Worm (Caenorhabditis elegans) whole organism, late embryonic: Measurements from ENCODE around the gene acdh-13.

ENCODE experiments used
- C38D4.7 ChIP-seq: fragments of 200-800 bp; sonication (Bioruptor generic); optimal IDR thresholded peaks from 2 replicates; lab custom pipeline; 2018; ENCODE audit warnings: mild to moderate bottlenecking, missing genetic modification characterization, moderate library complexity, missing compliant biosample characterization
- K09A11.1 ChIP-seq: sonication (generic microtip); optimal IDR thresholded peaks from 2 replicates; lab custom pipeline; 2017; ENCODE audit warnings: antibody characterized with exemption, mild to moderate bottlenecking, missing genetic modification characterization, missing compliant biosample characterization; ENCODE audit not compliant: insufficient read depth
- T23F11.4 ChIP-seq: fragments of 200-800 bp; sonication (Bioruptor generic); optimal IDR thresholded peaks from 2 replicates; lab custom pipeline; 2018; ENCODE audit warnings: mild to moderate bottlenecking, missing genetic modification characterization, missing compliant biosample characterization
- Y22D7AL.16 ChIP-seq: sonication (generic microtip); optimal IDR thresholded peaks from 2 replicates; lab custom pipeline; 2016; ENCODE audit warnings: missing genetic modification characterization, missing compliant biosample characterization
- ahr-1 ChIP-seq: sonication (generic microtip); optimal IDR thresholded peaks from 2 replicates; lab custom pipeline; 2016; ENCODE audit warnings: missing genetic modification characterization, missing compliant biosample characterization
- ceh-18 ChIP-seq: sonication (generic microtip); optimal IDR thresholded peaks from 2 replicates; lab custom pipeline; 2016; ENCODE audit warnings: missing genetic modification characterization, missing compliant biosample characterization
- ceh-24 ChIP-seq: sonication (generic microtip); optimal IDR thresholded peaks from 2 replicates; lab custom pipeline; 2016; ENCODE audit warnings: mild to moderate bottlenecking, missing genetic modification characterization, missing compliant biosample characterization
- ceh-45 ChIP-seq: fragments of 200-800 bp; sonication (Bioruptor generic); IDR thresholded peaks from 2 replicates; pipeline ENCODE4 v1.3.6; 2022; ENCODE audit warnings: missing genetic modification reagents, missing genetic modification characterization, missing compliant biosample characterization
- ceh-48 ChIP-seq: sonication (generic microtip); optimal IDR thresholded peaks from 2 replicates; lab custom pipeline; 2016; ENCODE audit warnings: missing genetic modification characterization, inconsistent platforms, missing compliant biosample characterization
- ceh-6 ChIP-seq: fragments of 200-800 bp; sonication (Bioruptor generic); optimal IDR thresholded peaks from 2 replicates; lab custom pipeline; 2018; ENCODE audit warnings: mild to moderate bottlenecking, missing genetic modification characterization, missing compliant biosample characterization
- che-1 ChIP-seq: sonication (generic microtip); optimal IDR thresholded peaks from 2 replicates; lab custom pipeline; 2016; ENCODE audit warnings: mild to moderate bottlenecking, missing genetic modification characterization, missing compliant biosample characterization
- elt-2 ChIP-seq: sonication (generic microtip); optimal IDR thresholded peaks from 2 replicates; lab custom pipeline; 2016; ENCODE audit warnings: missing genetic modification reagents, missing genetic modification characterization, missing compliant biosample characterization
- elt-4 ChIP-seq: sonication (generic microtip); optimal IDR thresholded peaks from 2 replicates; lab custom pipeline; 2016; ENCODE audit warnings: missing genetic modification characterization, missing compliant biosample characterization
- fax-1 ChIP-seq: sonication (generic microtip); optimal IDR thresholded peaks from 2 replicates; lab custom pipeline; 2016; ENCODE audit warnings: missing genotype, missing genetic modification characterization, missing compliant biosample characterization
- fkh-10 ChIP-seq: fragments of 150-350 bp; optimal IDR thresholded peaks from 2 replicates; lab custom pipeline; 2014; ENCODE audit warnings: missing biosample characterization, missing genetic modification reagents, missing genetic modification characterization
- gmeb-2 ChIP-seq: sonication (generic microtip); optimal IDR thresholded peaks from 2 replicates; lab custom pipeline; 2016; ENCODE audit warnings: missing genetic modification characterization, inconsistent platforms, missing compliant biosample characterization
- hlh-15 ChIP-seq: sonication (generic microtip); optimal IDR thresholded peaks from 2 replicates; lab custom pipeline; 2016; ENCODE audit warnings: missing genetic modification characterization, missing compliant biosample characterization
- hlh-30 ChIP-seq: sonication (generic microtip); optimal IDR thresholded peaks from 2 replicates; lab custom pipeline; 2017; ENCODE audit warnings: antibody characterized with exemption, missing genetic modification characterization, missing compliant biosample characterization; ENCODE audit not compliant: insufficient read depth
- hlh-6 ChIP-seq: sonication (generic microtip); optimal IDR thresholded peaks from 2 replicates; lab custom pipeline; 2016; ENCODE audit warnings: missing genotype, missing genetic modification characterization, missing compliant biosample characterization
- lim-6 ChIP-seq: sonication (generic microtip); optimal IDR thresholded peaks from 2 replicates; lab custom pipeline; 2016; ENCODE audit warnings: missing genetic modification characterization, missing compliant biosample characterization
- lin-11 ChIP-seq: fragments of 200-800 bp; sonication (Bioruptor generic); optimal IDR thresholded peaks from 2 replicates; lab custom pipeline; 2018; ENCODE audit warnings: mild to moderate bottlenecking, missing genetic modification characterization, missing compliant biosample characterization
- mec-3 ChIP-seq: sonication (generic microtip); optimal IDR thresholded peaks from 2 replicates; lab custom pipeline; 2016; ENCODE audit warnings: borderline replicate concordance, missing genetic modification characterization, missing compliant biosample characterization
- nhr-232 ChIP-seq: sonication (generic microtip); optimal IDR thresholded peaks from 2 replicates; lab custom pipeline; 2016; ENCODE audit warnings: missing genetic modification characterization, missing compliant biosample characterization
- pag-3 ChIP-seq: sonication (generic microtip); optimal IDR thresholded peaks from 2 replicates; lab custom pipeline; 2016; ENCODE audit warnings: missing compliant biosample characterization, missing genetic modification characterization, borderline replicate concordance
- pat-9 ChIP-seq: fragments of 200-800 bp; sonication (Bioruptor generic); optimal IDR thresholded peaks from 2 replicates; lab custom pipeline; 2018; ENCODE audit warnings: mild to moderate bottlenecking, missing genetic modification characterization, moderate library complexity, missing compliant biosample characterization
- pax-1 ChIP-seq: fragments of 150-350 bp; optimal IDR thresholded peaks from 2 replicates; lab custom pipeline; 2014; ENCODE audit warnings: missing biosample characterization, missing genetic modification characterization
- pha-2 ChIP-seq: sonication (generic microtip); optimal IDR thresholded peaks from 2 replicates; lab custom pipeline; 2017; ENCODE audit warnings: mild to moderate bottlenecking, missing genetic modification characterization, missing compliant biosample characterization
- pqm-1 ChIP-seq: sonication (generic microtip); optimal IDR thresholded peaks from 2 replicates; lab custom pipeline; 2016; ENCODE audit warnings: missing genetic modification characterization, missing compliant biosample characterization
- ref-2 ChIP-seq: sonication (generic microtip); optimal IDR thresholded peaks from 2 replicates; lab custom pipeline; 2016; ENCODE audit warnings: missing genetic modification characterization, missing compliant biosample characterization
- rnt-1 ChIP-seq: sonication (generic microtip); optimal IDR thresholded peaks from 2 replicates; lab custom pipeline; 2016; ENCODE audit warnings: missing genetic modification characterization, missing compliant biosample characterization
- sdc-2 ChIP-seq: sonication (generic microtip); optimal IDR thresholded peaks from 2 replicates; lab custom pipeline; 2016; ENCODE audit warnings: missing genotype, missing genetic modification characterization, missing compliant biosample characterization
- sox-2 ChIP-seq: fragments of 200-800 bp; sonication (Bioruptor generic); IDR thresholded peaks from 2 replicates; pipeline ENCODE4 v1.3.6; 2022; ENCODE audit warnings: missing genetic modification reagents, missing genetic modification characterization, missing compliant biosample characterization
- sox-4 ChIP-seq: sonication (generic microtip); optimal IDR thresholded peaks from 2 replicates; lab custom pipeline; 2017; ENCODE audit warnings: mild to moderate bottlenecking, missing genetic modification characterization, inconsistent platforms, missing compliant biosample characterization
- tbx-7 ChIP-seq: sonication (generic microtip); optimal IDR thresholded peaks from 2 replicates; lab custom pipeline; 2016; ENCODE audit warnings: missing genotype, missing genetic modification characterization, missing compliant biosample characterization
- unc-3 ChIP-seq, 2 experiments: fragments of 200-800 bp in 1 of 2; sonication (Bioruptor generic) in 1 of 2; sonication (generic microtip) in 1 of 2; conservative IDR thresholded peaks in 1 of 2; optimal IDR thresholded peaks in 1 of 2; 2 replicates each; pipeline versions ENCODE4 v1.3.6 to Lab custom; 2016 to 2022; ENCODE audit warnings: missing compliant biosample characterization in 2 of 2, missing genetic modification characterization in 2 of 2, missing genetic modification reagents in 1 of 2
- unc-86 ChIP-seq: sonication (generic microtip); optimal IDR thresholded peaks from 2 replicates; lab custom pipeline; 2016; ENCODE audit warnings: missing genetic modification characterization, missing compliant biosample characterization
- zip-5 ChIP-seq: sonication (generic microtip); optimal IDR thresholded peaks from 2 replicates; lab custom pipeline; 2016; ENCODE audit warnings: missing genetic modification characterization, missing compliant biosample characterization

acdh-13 gene

DNA sequence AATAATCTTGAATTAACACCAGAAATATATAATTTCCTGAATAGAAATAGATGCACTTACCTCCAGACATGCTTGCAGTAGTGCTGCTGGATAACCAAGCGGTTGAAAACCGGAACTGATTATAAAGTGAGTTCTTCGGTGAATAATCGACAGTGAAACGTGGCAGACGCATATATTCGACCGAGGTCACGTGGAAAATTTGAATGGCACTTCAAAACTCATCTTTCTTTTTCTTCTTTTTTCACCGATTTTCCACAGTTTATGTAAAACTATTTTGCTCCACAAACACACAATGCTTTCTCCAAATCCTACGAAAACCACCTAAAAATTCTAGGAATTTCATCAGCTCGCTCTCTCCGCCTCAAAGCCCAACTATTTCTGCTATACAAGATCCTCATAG lies 38.4 kb downstream of the acdh-13 start, which contains the start of gene ant-1.4:
TSS of gene ant-1.4 (minus strand) at position 101 of the 400 bp plus-strand sequence.
- TF ChIP-seq nhr-232 (tag; lab: Kevin White, UChicago): no peak
- TF ChIP-seq pqm-1 (tag; lab: Kevin White, UChicago): no peak
- TF ChIP-seq ceh-45 (GFP tag; lab: Robert Waterston, UW): no peak
- TF ChIP-seq sox-2: no peak
- TF ChIP-seq pha-2: no peak
- TF ChIP-seq fax-1 (tag; lab: Kevin White, UChicago): no peak
- TF ChIP-seq fkh-10 (GFP tag; lab: Kevin White, UChicago): no peak
- TF ChIP-seq lin-11: no peak
- no peak for TF ChIP-seq hlh-30
- TF ChIP-seq, all 69 proteins: peak for 0

DNA sequence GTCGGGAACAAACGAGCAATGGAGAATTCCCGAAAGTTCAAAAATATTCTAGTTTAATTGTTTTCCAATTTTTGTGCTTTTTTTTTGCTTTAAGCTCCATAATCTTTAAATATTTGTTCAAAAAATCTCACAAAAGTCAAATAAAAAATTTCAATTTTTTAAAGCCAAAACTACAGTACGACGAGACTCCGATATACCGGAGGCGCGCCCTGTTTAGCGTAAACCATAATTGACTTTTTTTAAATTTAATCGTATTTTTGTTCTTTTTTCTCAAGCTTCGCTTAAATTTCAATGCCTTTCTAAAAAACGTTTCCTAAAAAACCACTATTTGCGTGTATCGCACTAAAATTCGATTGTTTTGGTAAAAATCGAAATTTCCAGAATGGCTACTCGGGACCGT lies 41.7 kb downstream of the acdh-13 start, which contains the start of gene syx-4:
TSS of gene syx-4 (plus strand) at position 382 of the 400 bp plus-strand sequence.
- no peak for TF ChIP-seq unc-3 (GFP tag; conservative IDR thresholded peaks at IDR 0.05; lab: Robert Waterston, UW)
- no peak for TF ChIP-seq unc-3 (tag; optimal IDR thresholded peaks at IDR 0.05; lab: Kevin White, UChicago)
- no peak for TF ChIP-seq hlh-15
- TF ChIP-seq pat-9 (tag; lab: Kevin White, UChicago): no peak
- TF ChIP-seq mec-3 (tag; lab: Kevin White, UChicago): no peak
- TF ChIP-seq unc-86 (tag; lab: Kevin White, UChicago): no peak
- TF ChIP-seq elt-2: no peak
- no peak for TF ChIP-seq C38D4.7
- TF ChIP-seq nhr-232 (tag; lab: Kevin White, UChicago): no peak
- no peak for TF ChIP-seq ceh-24
- no peak for TF ChIP-seq pax-1 (tag; lab: Kevin White, UChicago)
- TF ChIP-seq rnt-1 (tag; lab: Kevin White, UChicago): no peak
- TF ChIP-seq ahr-1 (tag; lab: Kevin White, UChicago): no peak
- TF ChIP-seq Y22D7AL.16 (tag; lab: Kevin White, UChicago): no peak
- TF ChIP-seq elt-4 (tag; lab: Kevin White, UChicago): no peak
- TF ChIP-seq ref-2 (tag; lab: Kevin White, UChicago): no peak
- no peak for TF ChIP-seq ceh-48
- TF ChIP-seq ceh-6: no peak
- no peak for TF ChIP-seq zip-5 (tag; lab: Kevin White, UChicago)
- TF ChIP-seq lim-6 (tag; lab: Kevin White, UChicago): no peak
- TF ChIP-seq hlh-6 (tag; lab: Kevin White, UChicago): no peak

DNA sequence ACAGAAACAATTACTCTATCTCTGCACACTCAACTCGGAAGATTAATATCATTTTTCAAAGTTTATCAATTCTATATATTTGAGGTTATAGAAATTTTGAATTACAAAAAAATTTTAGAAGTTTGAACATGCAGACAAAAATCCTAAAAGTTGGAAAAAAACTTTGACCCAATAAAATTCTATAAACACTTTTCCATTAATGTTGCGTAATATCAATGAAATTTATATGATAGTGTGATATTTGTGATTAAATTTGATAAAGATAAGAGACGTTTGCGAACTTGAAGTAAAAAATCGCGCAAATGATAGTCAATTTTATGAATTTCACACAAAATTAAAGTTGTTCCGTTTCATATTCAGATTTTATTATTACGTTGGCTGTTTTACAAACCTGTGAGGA lies 44.5 kb downstream of the acdh-13 start:
- TF ChIP-seq pag-3 (no peak), elt-2 (peak; percentile 68), ceh-24 (no peak)

DNA sequence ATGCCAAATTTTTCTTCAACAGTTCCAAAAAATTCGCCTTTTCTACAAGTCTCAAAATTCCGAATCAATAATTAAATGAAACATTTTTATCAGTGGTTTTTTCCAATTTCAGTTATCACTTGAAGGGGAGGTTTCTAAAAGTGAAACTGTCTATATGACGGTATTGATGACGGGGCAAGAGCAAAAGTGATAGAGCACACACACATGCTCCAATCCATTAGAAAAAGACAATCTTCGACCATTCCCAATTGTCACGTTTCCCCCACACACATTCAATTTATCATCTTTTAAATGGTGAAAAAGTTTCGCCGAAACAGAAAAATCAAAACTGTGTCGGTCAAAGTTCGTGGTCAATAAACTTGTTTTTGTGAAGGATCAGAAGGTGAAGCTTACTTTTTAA lies 45.4 kb downstream of the acdh-13 start:
- TF ChIP-seq ahr-1 (tag; lab: Kevin White, UChicago) (no peak), fkh-10 (GFP tag; lab: Kevin White, UChicago) (no peak), sdc-2 (tag; lab: Kevin White, UChicago) (no peak), K09A11.1 (tag; lab: Kevin White, UChicago) (no peak), che-1 (tag; lab: Kevin White, UChicago) (no peak), sox-4 (tag; lab: Kevin White, UChicago) (no peak), ceh-24 (no peak), T23F11.4 (GFP tag; lab: Kevin White, UChicago) (no peak), fax-1 (tag; lab: Kevin White, UChicago) (no peak), pax-1 (tag; lab: Kevin White, UChicago) (no peak), ceh-18 (tag; lab: Kevin White, UChicago) (no peak), zip-5 (tag; lab: Kevin White, UChicago) (no peak), tbx-7 (tag; lab: Kevin White, UChicago) (no peak), gmeb-2 (tag; lab: Kevin White, UChicago) (no peak)
